Fruit fly (Drosophila melanogaster) ovary, adult (tissue): Measurements from ENCODE around the gene CG17169.

ENCODE experiments used
- CG17801 ChIP-seq: fragments of 200-800 bp; optimal IDR thresholded peaks from 2 replicates; lab custom pipeline; 2019; ENCODE audit warnings: missing biosample characterization, mild to moderate bottlenecking, missing genetic modification characterization, moderate library complexity; ENCODE audit not compliant: partially characterized antibody

Gene CG17169

DNA sequence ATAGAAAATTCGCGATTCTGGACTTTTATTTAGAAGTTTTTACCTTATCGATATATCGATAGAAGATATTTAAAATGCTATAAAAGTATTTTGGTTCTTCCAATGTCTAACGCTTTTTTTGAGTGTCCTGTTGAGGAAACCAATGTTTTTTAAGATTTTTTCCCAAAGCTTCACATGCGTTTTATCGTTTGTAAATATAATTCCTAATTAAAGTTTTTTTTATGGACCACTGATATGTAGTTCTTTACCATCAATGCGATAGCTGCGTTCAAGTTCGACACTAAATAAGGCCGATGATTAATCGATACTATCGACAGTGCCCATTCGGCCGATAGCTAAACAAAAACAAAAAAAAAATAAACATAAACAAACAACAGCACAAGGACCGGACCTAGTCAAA is 21.2 kb downstream of the CG17169 start, which contains the start of gene ATbp:
Gene ATbp (plus strand): TSS at position 312 of the 400 bp plus-strand sequence.
- no peak for TF ChIP-seq CG17801
